Worm (Caenorhabditis elegans) whole organism, midembryonic: ENCODE measurements around the gene gpx-4.

ENCODE experiments used
- T22C8.4 ChIP-seq: fragments of 200-800 bp; sonication (Bioruptor generic); IDR thresholded peaks from 2 replicates; pipeline ENCODE4 v1.3.6; 2022; ENCODE audit warnings: missing genetic modification characterization, missing compliant biosample characterization
- cog-1 ChIP-seq: sonication (generic microtip); optimal IDR thresholded peaks from 2 replicates; lab custom pipeline; 2016; ENCODE audit warnings: missing genetic modification characterization, missing compliant biosample characterization
- flt-1 ChIP-seq: fragments of 200-800 bp; sonication (Bioruptor generic); IDR thresholded peaks from 2 replicates; pipeline ENCODE4 v1.3.6; 2022; ENCODE audit warnings: missing genetic modification characterization, missing compliant biosample characterization
- klf-2 ChIP-seq: fragments of 200-800 bp; sonication (Bioruptor generic); conservative IDR thresholded peaks from 2 replicates; pipeline ENCODE4 v1.3.6; 2022; ENCODE audit warnings: missing genetic modification reagents, missing genetic modification characterization, missing compliant biosample characterization
- med-1 ChIP-seq: sonication (generic microtip); optimal IDR thresholded peaks from 2 replicates; lab custom pipeline; 2017; ENCODE audit warnings: missing genetic modification characterization, mild to moderate bottlenecking, missing compliant biosample characterization, antibody characterized with exemption, missing genetic modification reagents; ENCODE audit not compliant: insufficient read depth
- ref-1 ChIP-seq: fragments of 200-800 bp; sonication (Bioruptor generic); conservative IDR thresholded peaks from 2 replicates; pipeline ENCODE4 v1.3.6; 2022; ENCODE audit warnings: missing genetic modification reagents, missing genetic modification characterization, missing compliant biosample characterization
- tab-1 ChIP-seq: fragments of 200-800 bp; sonication (Bioruptor generic); IDR thresholded peaks from 2 replicates; pipeline ENCODE4 v1.3.6; 2022; ENCODE audit warnings: missing genetic modification characterization, missing compliant biosample characterization
- ztf-23 ChIP-seq: fragments of 200-800 bp; sonication (Bioruptor generic); IDR thresholded peaks from 2 replicates; pipeline ENCODE4 v1.3.6; 2022; ENCODE audit warnings: missing genetic modification reagents, missing genetic modification characterization, missing compliant biosample characterization
- ztf-29 ChIP-seq: fragments of 200-800 bp; sonication (Bioruptor generic); IDR thresholded peaks from 2 replicates; pipeline ENCODE4 v1.3.6; 2022; ENCODE audit warnings: missing genetic modification reagents, missing genetic modification characterization, missing compliant biosample characterization

gpx-4 gene

ce11 chrIV:2663953-2664900 lies 10.6 kb downstream of the gpx-4 start, which contains the start of gene Y69A2AR.31:
TSS of gene Y69A2AR.31 (minus strand) at chrIV:2664003.
- TF ChIP-seq cog-1, result no peak
- no peak for TF ChIP-seq flt-1 (GFP tag; lab: Robert Waterston, UW)
- TF ChIP-seq T22C8.4 (GFP tag; lab: Robert Waterston, UW), result no peak
- no peak for TF ChIP-seq ref-1
- TF ChIP-seq ztf-23 (GFP tag; lab: Robert Waterston, UW), result no peak
- no peak for TF ChIP-seq ztf-29 (GFP tag; lab: Robert Waterston, UW)

ce11 chrIV:2658733-2659132 lies 16.1 kb downstream of the gpx-4 start:
- TF ChIP-seq ztf-23 (GFP tag; lab: Robert Waterston, UW) (no peak), klf-2 (no peak), flt-1 (GFP tag; lab: Robert Waterston, UW) (no peak), cog-1 (no peak), tab-1 (GFP tag; lab: Robert Waterston, UW) (no peak), med-1 (GFP tag; lab: Kevin White, UChicago) (no peak), ref-1 (no peak), ztf-29 (GFP tag; lab: Robert Waterston, UW) (no peak), T22C8.4 (GFP tag; lab: Robert Waterston, UW) (no peak)

ce11 chrIV:2657307-2657706 lies 17.5 kb downstream of the gpx-4 start:
- TF ChIP-seq ztf-23 (GFP tag; lab: Robert Waterston, UW) (no peak), flt-1 (GFP tag; lab: Robert Waterston, UW) (peak; percentile 78), tab-1 (GFP tag; lab: Robert Waterston, UW) (peak; percentile 45; the same call in 1 of the 2 replicates)

- TF ChIP-seq med-1 (GFP tag; lab: Kevin White, UChicago), result no peak
- TF ChIP-seq T22C8.4 (GFP tag; lab: Robert Waterston, UW), result no peak
- no peak for TF ChIP-seq flt-1 (GFP tag; lab: Robert Waterston, UW)
- 0 out of 2 replicates have a peak, but pooled peaks have one; percentile 7 for TF ChIP-seq tab-1 (GFP tag; lab: Robert Waterston, UW)
These were observed 18.2 kb downstream of the gpx-4 start for ce11 chrIV:2656400-2657139.

- no peak for TF ChIP-seq ztf-29 (GFP tag; lab: Robert Waterston, UW)
- TF ChIP-seq cog-1, result no peak
- no peak for TF ChIP-seq ztf-23 (GFP tag; lab: Robert Waterston, UW)
These were observed 19.9 kb downstream of the gpx-4 start for ce11 chrIV:2654965-2655364.

- TF ChIP-seq T22C8.4 (GFP tag; lab: Robert Waterston, UW) (peak; percentile 62), ztf-29 (GFP tag; lab: Robert Waterston, UW) (no peak), flt-1 (GFP tag; lab: Robert Waterston, UW) (no peak)
These were observed 24.8 kb downstream of the gpx-4 start for ce11 chrIV:2650031-2650430.

- TF ChIP-seq tab-1 (GFP tag; lab: Robert Waterston, UW) (no peak), cog-1 (no peak), ztf-29 (GFP tag; lab: Robert Waterston, UW) (no peak)
These were observed 32.1 kb downstream of the gpx-4 start, which contains the start of gene ric-8 for ce11 chrIV:2642673-2643072. TSS of gene ric-8 (plus strand) at chrIV:2642973.

ce11 chrIV:2642054-2642453 lies 32.8 kb downstream of the gpx-4 start:
- TF ChIP-seq med-1 (GFP tag; lab: Kevin White, UChicago) (no peak), ztf-29 (GFP tag; lab: Robert Waterston, UW) (no peak), flt-1 (GFP tag; lab: Robert Waterston, UW) (no peak), T22C8.4 (GFP tag; lab: Robert Waterston, UW) (no peak), ztf-23 (GFP tag; lab: Robert Waterston, UW) (no peak), tab-1 (GFP tag; lab: Robert Waterston, UW) (no peak), cog-1 (no peak), klf-2 (no peak), ref-1 (no peak)

- TF ChIP-seq flt-1 (GFP tag; lab: Robert Waterston, UW) (0 out of 2 replicates have a peak, but pooled peaks have one; percentile 40), T22C8.4 (GFP tag; lab: Robert Waterston, UW) (peak; percentile 85), tab-1 (GFP tag; lab: Robert Waterston, UW) (no peak), klf-2 (no peak)
These were observed 33.9 kb downstream of the gpx-4 start, which contains the start of the genes mdf-2 and nduv-3 for ce11 chrIV:2640950-2641349. TSS of gene mdf-2 (minus strand) at chrIV:2641125. TSS of gene nduv-3 (plus strand) at chrIV:2641310.

- TF ChIP-seq med-1 (GFP tag; lab: Kevin White, UChicago) (no peak), ztf-29 (GFP tag; lab: Robert Waterston, UW) (peak; percentile 72), T22C8.4 (GFP tag; lab: Robert Waterston, UW) (peak; percentile 99), klf-2 (peak; percentile 72; the same call in 1 of the 2 replicates), cog-1 (no peak), ztf-23 (GFP tag; lab: Robert Waterston, UW) (peak; percentile 82), tab-1 (GFP tag; lab: Robert Waterston, UW) (peak; percentile 84), flt-1 (GFP tag; lab: Robert Waterston, UW) (peak; percentile 78; the same call in 1 of the 2 replicates), ref-1 (peak; percentile 72)
These were observed 35.0 kb downstream of the gpx-4 start for ce11 chrIV:2639666-2640273.
